Fruit fly (Drosophila melanogaster): ENCODE measurements around the gene CG31140.

The CG31140 gene

dm6 chr3R:24031825-24032523, 69.0 kb downstream of the CG31140 start, which contains the start of the genes KrT95D and Mettl3 (continued):
- no peak for TF ChIP-seq CG1602 (GFP tag; optimal IDR thresholded peaks at IDR 0.05)
- no peak for TF ChIP-seq exex (tag; optimal IDR thresholded peaks at IDR 0.05)
- no peak for TF ChIP-seq lmd (GFP tag; IDR thresholded peaks at IDR 0.05)
- no peak for TF ChIP-seq CG15479 (GFP tag; optimal IDR thresholded peaks at IDR 0.05)
- no peak for TF ChIP-seq Trl (optimal IDR thresholded peaks at IDR 0.05)
- TF ChIP-seq Trl (GFP tag; optimal IDR thresholded peaks at IDR 0.05) = no peak
- TF ChIP-seq CG18476 (GFP tag; optimal IDR thresholded peaks at IDR 0.05) = no peak
- no peak for TF ChIP-seq nau (GFP tag; optimal IDR thresholded peaks at IDR 0.05)
- peak; percentile 56 for TF ChIP-seq E2f2 (GFP tag; IDR thresholded peaks at IDR 0.05)
- no peak for TF ChIP-seq Hand (GFP tag; optimal IDR thresholded peaks at IDR 0.05)
- TF ChIP-seq Ets65A (GFP tag) = peak; percentile 88
- TF ChIP-seq Nf-YB (GFP tag; optimal IDR thresholded peaks at IDR 0.05) = peak; percentile 23
- no peak for TF ChIP-seq B-H1 (GFP tag; IDR thresholded peaks at IDR 0.05)
- peak; percentile 81 for TF ChIP-seq Sin3A (optimal IDR thresholded peaks at IDR 0.05)
- peak; percentile 62 for TF ChIP-seq CG2116 (GFP tag; optimal IDR thresholded peaks at IDR 0.05)
- peak; percentile 96 for TF ChIP-seq CG9797 (GFP tag; optimal IDR thresholded peaks at IDR 0.05)
- peak; percentile 80 for TF ChIP-seq pzg (GFP tag; optimal IDR thresholded peaks at IDR 0.05)
- TF ChIP-seq gcm (GFP tag; optimal IDR thresholded peaks at IDR 0.05) = no peak
- no peak for TF ChIP-seq CG12219 (GFP tag; optimal IDR thresholded peaks at IDR 0.05)
- no peak for TF ChIP-seq ase (GFP tag; IDR thresholded peaks at IDR 0.05)
- TF ChIP-seq Rx (GFP tag; IDR thresholded peaks at IDR 0.05) = no peak
- no peak for TF ChIP-seq pum (GFP tag; optimal IDR thresholded peaks at IDR 0.05)
- TF ChIP-seq bowl (GFP tag; IDR thresholded peaks at IDR 0.05) = no peak
- no peak for TF ChIP-seq cad (GFP tag; optimal IDR thresholded peaks at IDR 0.05)
- TF ChIP-seq Dek (tag; optimal IDR thresholded peaks at IDR 0.05) = no peak
- TF ChIP-seq mam (GFP tag; optimal IDR thresholded peaks at IDR 0.05) = no peak
- TF ChIP-seq Chrac-16 (GFP tag; optimal IDR thresholded peaks at IDR 0.05) = no peak
- no peak for TF ChIP-seq slp2 (GFP tag; optimal IDR thresholded peaks at IDR 0.05)
- no peak for TF ChIP-seq CG30431 (GFP tag; optimal IDR thresholded peaks at IDR 0.05)
- no peak for TF ChIP-seq Kr (GFP tag; optimal IDR thresholded peaks at IDR 0.05)
- no peak for TF ChIP-seq Six4 (GFP tag; optimal IDR thresholded peaks at IDR 0.05)
- no peak for TF ChIP-seq Mrtf (GFP tag; IDR thresholded peaks at IDR 0.05)
- no peak for TF ChIP-seq CG34376 (GFP tag; optimal IDR thresholded peaks at IDR 0.05)
- TF ChIP-seq lbe (GFP tag; optimal IDR thresholded peaks at IDR 0.05) = peak; percentile 63
- no peak for TF ChIP-seq CG16779 (GFP tag; IDR thresholded peaks at IDR 0.05)
- peak; percentile 16 for TF ChIP-seq grau (tag; optimal IDR thresholded peaks at IDR 0.05)
- TF ChIP-seq Hr3 (GFP tag; optimal IDR thresholded peaks at IDR 0.05) = no peak
- TF ChIP-seq Doc3 (GFP tag; IDR thresholded peaks at IDR 0.05; ENCODE audit: partially characterized antibody) = no peak
- TF ChIP-seq CG11504 (tag; optimal IDR thresholded peaks at IDR 0.05) = peak; percentile 94
- TF ChIP-seq Hsf (GFP tag; optimal IDR thresholded peaks at IDR 0.05) = peak; percentile 4
- no peak for TF ChIP-seq CG14014 (GFP tag; IDR thresholded peaks at IDR 0.05)
- TF ChIP-seq seq (GFP tag; IDR thresholded peaks at IDR 0.05) = no peak
- no peak for TF ChIP-seq CG18262 (tag; optimal IDR thresholded peaks at IDR 0.05)
- TF ChIP-seq fru (optimal IDR thresholded peaks at IDR 0.05) = no peak
- TF ChIP-seq CG8089 (GFP tag; optimal IDR thresholded peaks at IDR 0.05) = no peak
- peak; percentile 59 for TF ChIP-seq CG15514 (GFP tag; optimal IDR thresholded peaks at IDR 0.05)
- TF ChIP-seq MBD-R2 (GFP tag; IDR thresholded peaks at IDR 0.05) = peak; percentile 50; the same call in 1 of the 2 replicates
- no peak for TF ChIP-seq CG17361 (GFP tag; IDR thresholded peaks at IDR 0.05)
- TF ChIP-seq peb (GFP tag; IDR thresholded peaks at IDR 0.05) = no peak
- no peak for TF ChIP-seq chn (GFP tag; optimal IDR thresholded peaks at IDR 0.05)
- TF ChIP-seq hth (optimal IDR thresholded peaks at IDR 0.05) = no peak
- peak; percentile 42; the same call in 1 of the 2 replicates for TF ChIP-seq vvl (GFP tag; IDR thresholded peaks at IDR 0.05)
- TF ChIP-seq CG1792 (GFP tag; optimal IDR thresholded peaks at IDR 0.05) = peak; percentile 6

Measured in whole organism, embryonic.